Worm (Caenorhabditis elegans) whole organism, L4/young adult: ENCODE results near the gene gmpr-1.

Source experiments
- W03F9.2 ChIP-seq: fragments of 150-350 bp; optimal IDR thresholded peaks from 2 replicates; lab custom pipeline; 2014; ENCODE audit warnings: missing biosample characterization, missing genetic modification characterization
- dao-5 ChIP-seq: sonication (generic microtip); optimal IDR thresholded peaks from 2 replicates; lab custom pipeline; 2016; ENCODE audit warnings: missing genotype, missing genetic modification characterization, moderate library complexity, missing compliant biosample characterization
- him-1 ChIP-seq: sonication (generic microtip); optimal IDR thresholded peaks from 2 replicates; lab custom pipeline; 2016; ENCODE audit warnings: missing genotype, missing genetic modification reagents, missing genetic modification characterization, missing compliant biosample characterization

- TF ChIP-seq him-1 (no peak), dao-5 (tag; lab: Kevin White, UChicago) (no peak), W03F9.2 (tag; lab: Kevin White, UChicago) (no peak)
Measured at ce11 chrV:4400118-4400517, 28.9 kb upstream of the gmpr-1 start, which contains the start of gene F13A2.4.
